Worm (Caenorhabditis elegans) whole organism, L1 larva: ENCODE results near the gene F39F10.4.
"Not testable (repeated sequence)": the region's sequence is repeated elsewhere in the genome, so short reads cannot be mapped to it uniquely, and the experiment has no call there.

Experiments used
- blmp-1 ChIP-seq: fragments of 150-350 bp; optimal IDR thresholded peaks from 2 replicates; lab custom pipeline; 2014; ENCODE audit warnings: missing biosample characterization, missing genetic modification characterization
- fos-1 ChIP-seq: fragments of 150-350 bp; optimal IDR thresholded peaks from 2 replicates; lab custom pipeline; 2014; ENCODE audit warnings: missing biosample characterization, missing genetic modification characterization
- nhr-20 ChIP-seq: sonication (generic microtip); optimal IDR thresholded peaks from 2 replicates; lab custom pipeline; 2016; ENCODE audit warnings: mild to moderate bottlenecking, missing genetic modification characterization, missing compliant biosample characterization
- rnt-1 ChIP-seq: sonication (generic microtip); optimal IDR thresholded peaks from 2 replicates; lab custom pipeline; 2016; ENCODE audit warnings: mild to moderate bottlenecking, missing genetic modification characterization, moderate library complexity, missing compliant biosample characterization

DNA sequence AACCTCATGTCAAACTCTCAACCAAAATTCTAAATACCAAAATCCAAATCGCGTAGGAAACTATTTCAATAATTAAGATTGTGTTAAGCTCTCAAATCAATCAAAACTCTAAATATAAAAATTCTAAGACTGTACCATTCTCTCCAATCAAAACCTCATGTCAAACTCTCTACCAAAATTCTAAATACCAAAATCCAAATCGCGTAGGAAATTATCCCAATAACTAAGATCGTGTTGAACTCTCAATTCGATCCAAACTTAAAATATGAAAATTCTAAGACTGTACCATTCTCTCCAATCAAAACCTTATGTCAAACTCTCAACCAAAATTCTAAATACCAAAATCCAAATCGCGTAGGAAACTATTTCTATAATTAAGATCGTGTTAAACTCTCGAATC, 28.8 kb upstream of the F39F10.4 start:
- not testable (repeated sequence) for TF ChIP-seq nhr-20, rnt-1, blmp-1, fos-1
